Fruit fly (Drosophila melanogaster): Measurements from ENCODE around the gene CG31122.
A peak's percentile ranks its signal among the peaks of the same experiment; 100 is the strongest.

The CG31122 gene

dm6 chr3R:18412279-18413214 lies at the start of gene CG31122:
Gene CG31122 (minus strand): TSS chr3R:18412874.
- TF ChIP-seq noc (tag; optimal IDR thresholded peaks at IDR 0.05): peak; percentile 41

dm6 chr3R:18458912-18459311 lies 46.2 kb upstream of the CG31122 start:
- TF ChIP-seq noc (tag; optimal IDR thresholded peaks at IDR 0.05): no peak

- TF ChIP-seq noc (tag; optimal IDR thresholded peaks at IDR 0.05): peak; percentile 70
These were observed 43.6 kb upstream of the CG31122 start for dm6 chr3R:18456196-18456781.

- peak; percentile 37 for TF ChIP-seq noc (tag; optimal IDR thresholded peaks at IDR 0.05)
These were observed 37.4 kb upstream of the CG31122 start for dm6 chr3R:18449896-18450637.

dm6 chr3R:18449188-18449587 lies 36.5 kb upstream of the CG31122 start:
- no peak for TF ChIP-seq noc (tag; optimal IDR thresholded peaks at IDR 0.05)

- TF ChIP-seq noc (tag; optimal IDR thresholded peaks at IDR 0.05): peak; percentile 100
These were observed 35.6 kb upstream of the CG31122 start for dm6 chr3R:18448059-18448979.

dm6 chr3R:18447146-18447773 lies 34.6 kb upstream of the CG31122 start:
- TF ChIP-seq noc (tag; optimal IDR thresholded peaks at IDR 0.05): no peak

dm6 chr3R:18445148-18445843 lies 32.6 kb upstream of the CG31122 start:
- peak; percentile 29 for TF ChIP-seq noc (tag; optimal IDR thresholded peaks at IDR 0.05)

dm6 chr3R:18443232-18443631 lies 30.6 kb upstream of the CG31122 start:
- no peak for TF ChIP-seq noc (tag; optimal IDR thresholded peaks at IDR 0.05)

- peak; percentile 84 for TF ChIP-seq noc (tag; optimal IDR thresholded peaks at IDR 0.05)
These were observed 26.4 kb upstream of the CG31122 start for dm6 chr3R:18438827-18439717.

dm6 chr3R:18438181-18438826 lies 25.6 kb upstream of the CG31122 start:
- no peak for TF ChIP-seq noc (tag; optimal IDR thresholded peaks at IDR 0.05)

- peak; percentile 93 for TF ChIP-seq noc (tag; optimal IDR thresholded peaks at IDR 0.05)
These were observed 24.1 kb upstream of the CG31122 start for dm6 chr3R:18436550-18437362.

All from whole organism, larva.